Fruit fly (Drosophila melanogaster) whole organism, embryonic: ENCODE data around the gene CG13386.
A peak's percentile ranks its signal among the peaks of the same experiment; 100 is the strongest.

Experiments used
- CG10431 ChIP-seq: fragments of 200-800 bp; sonication (Bioruptor generic); optimal IDR thresholded peaks from 3 replicates; lab custom pipeline; 2018; ENCODE audit warnings: missing biosample characterization, mild to moderate bottlenecking, missing genetic modification characterization
- CG10565 ChIP-seq: fragments of 200-800 bp; sonication (Bioruptor generic); optimal IDR thresholded peaks from 3 replicates; lab custom pipeline; 2016; ENCODE audit warnings: missing biosample characterization, mild to moderate bottlenecking, missing genetic modification characterization
- CG12659 ChIP-seq: fragments of 200-800 bp; sonication (Bioruptor generic); optimal IDR thresholded peaks from 3 replicates; lab custom pipeline; 2017; ENCODE audit warnings: mild to moderate bottlenecking, missing biosample characterization, missing genetic modification reagents, missing genetic modification characterization
- CG13123 ChIP-seq: fragments of 200-800 bp; sonication (Bioruptor generic); optimal IDR thresholded peaks from 2 replicates; lab custom pipeline; 2016; ENCODE audit warnings: missing biosample characterization, missing genetic modification characterization
- CG14667 ChIP-seq: fragments of 200-800 bp; sonication (Bioruptor generic); IDR thresholded peaks from 2 replicates; pipeline ENCODE4 v1.3.6; 2022; ENCODE audit warnings: missing biosample characterization, missing genetic modification characterization
- CG16863 ChIP-seq: fragments of 200-800 bp; sonication (Bioruptor generic); optimal IDR thresholded peaks from 3 replicates; lab custom pipeline; 2016; ENCODE audit warnings: missing biosample characterization, missing genetic modification characterization
- CG1792 ChIP-seq: fragments of 200-800 bp; sonication (Bioruptor generic); optimal IDR thresholded peaks from 2 replicates; lab custom pipeline; 2016; ENCODE audit warnings: missing biosample characterization, missing genetic modification characterization
- CG18599 ChIP-seq: fragments of 200-800 bp; sonication (Bioruptor generic); optimal IDR thresholded peaks from 3 replicates; lab custom pipeline; 2017; ENCODE audit warnings: missing biosample characterization, missing genetic modification characterization, mild to moderate bottlenecking, moderate library complexity, missing genetic modification reagents
- CG2116 ChIP-seq: fragments of 200-800 bp; sonication (Bioruptor generic); optimal IDR thresholded peaks from 3 replicates; lab custom pipeline; 2018; ENCODE audit warnings: missing biosample characterization, mild to moderate bottlenecking, missing genetic modification characterization
- CG3726 ChIP-seq: fragments of 200-800 bp; sonication (Bioruptor generic); IDR thresholded peaks from 3 replicates; pipeline ENCODE4, ENCODE4 v1.3.6; 2022; ENCODE audit warnings: missing biosample characterization, missing genetic modification characterization
- CG3847 ChIP-seq: fragments of 200-800 bp; sonication (Bioruptor generic); IDR thresholded peaks from 2 replicates; pipeline ENCODE4 v1.3.6; 2022; ENCODE audit warnings: missing biosample characterization, missing genetic modification characterization
- CG4282 ChIP-seq: fragments of 200-800 bp; sonication (Bioruptor generic); optimal IDR thresholded peaks from 2 replicates; lab custom pipeline; 2016; ENCODE audit warnings: missing biosample characterization, missing genetic modification characterization
- CG5180 ChIP-seq: fragments of 200-800 bp; sonication (Bioruptor generic); optimal IDR thresholded peaks from 3 replicates; lab custom pipeline; 2017; ENCODE audit warnings: missing biosample characterization, missing genetic modification characterization, mild to moderate bottlenecking, moderate library complexity, missing genetic modification reagents
- CG6683 ChIP-seq: fragments of 200-800 bp; sonication (Bioruptor generic); optimal IDR thresholded peaks from 2 replicates; lab custom pipeline; 2017; ENCODE audit warnings: missing biosample characterization, mild to moderate bottlenecking, missing genetic modification characterization, missing genetic modification reagents
- CG6854 ChIP-seq: fragments of 200-800 bp; sonication (Bioruptor generic); optimal IDR thresholded peaks from 3 replicates; lab custom pipeline; 2017; ENCODE audit warnings: missing biosample characterization, mild to moderate bottlenecking, missing genetic modification characterization
- CG7271 ChIP-seq: fragments of 200-800 bp; sonication (Bioruptor generic); optimal IDR thresholded peaks from 2 replicates; lab custom pipeline; 2018; ENCODE audit warnings: missing biosample characterization, mild to moderate bottlenecking, missing genetic modification characterization, moderate library complexity
- CG7928 ChIP-seq: fragments of 200-800 bp; sonication (Bioruptor generic); optimal IDR thresholded peaks from 2 replicates; lab custom pipeline; 2017; ENCODE audit warnings: missing biosample characterization, mild to moderate bottlenecking, missing genetic modification characterization
- CG8089 ChIP-seq: fragments of 200-800 bp; sonication (Bioruptor generic); optimal IDR thresholded peaks from 3 replicates; lab custom pipeline; 2016; ENCODE audit warnings: missing biosample characterization, missing genetic modification characterization
- CG8765 ChIP-seq: fragments of 200-800 bp; sonication (Bioruptor generic); IDR thresholded peaks from 2 replicates; pipeline ENCODE4 v1.3.6; 2022; ENCODE audit warnings: missing biosample characterization, missing genetic modification characterization
- CG9932 ChIP-seq: fragments of 200-800 bp; sonication (Bioruptor generic); IDR thresholded peaks from 2 replicates; pipeline ENCODE4 v1.3.6; 2022; ENCODE audit warnings: missing biosample characterization, missing genetic modification characterization
- Dll ChIP-seq: fragments of 200-800 bp; sonication (Bioruptor generic); IDR thresholded peaks from 4 replicates; pipeline ENCODE4 v1.3.6; 2022; ENCODE audit warnings: missing biosample characterization, missing genetic modification characterization; ENCODE audit not compliant: partially characterized antibody
- Drgx ChIP-seq: fragments of 200-800 bp; sonication (Bioruptor generic); IDR thresholded peaks from 2 replicates; pipeline ENCODE4 v1.3.6; 2022; ENCODE audit warnings: missing biosample characterization, missing genetic modification characterization
- GATAe ChIP-seq: fragments of 200-800 bp; sonication (Bioruptor generic); conservative IDR thresholded peaks from 2 replicates; pipeline ENCODE4 v1.3.6; 2022; ENCODE audit warnings: missing biosample characterization, missing genetic modification characterization
- H2.0 ChIP-seq: fragments of 200-800 bp; sonication (Bioruptor generic); IDR thresholded peaks from 2 replicates; pipeline ENCODE4 v1.3.6; 2022; ENCODE audit warnings: missing biosample characterization, missing genetic modification characterization
- Hmx ChIP-seq: fragments of 200-800 bp; sonication (Bioruptor generic); optimal IDR thresholded peaks from 2 replicates; lab custom pipeline; 2016; ENCODE audit warnings: missing biosample characterization, missing genetic modification characterization
- Mad ChIP-seq: fragments of 200-800 bp; sonication (Bioruptor generic); optimal IDR thresholded peaks from 2 replicates; lab custom pipeline; 2016; ENCODE audit warnings: missing biosample characterization, missing genetic modification characterization
- Max ChIP-seq: fragments of 200-800 bp; sonication (Bioruptor generic); optimal IDR thresholded peaks from 2 replicates; lab custom pipeline; 2016; ENCODE audit warnings: missing biosample characterization, mild to moderate bottlenecking, missing genetic modification characterization
- Meics ChIP-seq: fragments of 200-800 bp; sonication (Bioruptor generic); optimal IDR thresholded peaks from 2 replicates; lab custom pipeline; 2017; ENCODE audit warnings: missing biosample characterization, mild to moderate bottlenecking, missing genetic modification characterization
- NC2α ChIP-seq: fragments of 200-800 bp; sonication (Bioruptor generic); optimal IDR thresholded peaks from 2 replicates; lab custom pipeline; 2016; ENCODE audit warnings: missing biosample characterization, missing genetic modification characterization
- Neu2 ChIP-seq: fragments of 200-800 bp; sonication (Bioruptor generic); optimal IDR thresholded peaks from 3 replicates; lab custom pipeline; 2016; ENCODE audit warnings: missing biosample characterization, missing genetic modification characterization, borderline replicate concordance
- Nf-YC ChIP-seq: fragments of 200-800 bp; optimal IDR thresholded peaks from 3 replicates; lab custom pipeline; 2019; ENCODE audit warnings: missing biosample characterization, mild to moderate bottlenecking, missing genetic modification characterization, moderate library complexity
- Scr ChIP-seq: fragments of 200-800 bp; sonication (Bioruptor generic); IDR thresholded peaks from 2 replicates; pipeline ENCODE4 v1.3.6; 2022; ENCODE audit warnings: missing biosample characterization, missing genetic modification characterization; ENCODE audit not compliant: partially characterized antibody
- Taf1 ChIP-seq: fragments of 200-800 bp; sonication (Bioruptor generic); IDR thresholded peaks from 2 replicates; pipeline ENCODE4 v1.3.6; 2022; ENCODE audit warnings: missing biosample characterization, missing genetic modification characterization
- Usf ChIP-seq: fragments of 200-800 bp; sonication (Bioruptor generic); optimal IDR thresholded peaks from 2 replicates; lab custom pipeline; 2017; ENCODE audit warnings: missing genotype, missing biosample characterization, missing genetic modification characterization
- ash1 ChIP-seq: fragments of 200-800 bp; sonication (Bioruptor generic); optimal IDR thresholded peaks from 2 replicates; lab custom pipeline; 2018; ENCODE audit warnings: missing biosample characterization, mild to moderate bottlenecking, missing genetic modification characterization
- ato ChIP-seq: fragments of 200-800 bp; sonication (Bioruptor generic); IDR thresholded peaks from 2 replicates; pipeline ENCODE4 v1.3.6; 2022; ENCODE audit warnings: missing biosample characterization, missing genetic modification characterization; ENCODE audit not compliant: partially characterized antibody
- cad ChIP-seq: fragments of >200 bp; optimal IDR thresholded peaks from 2 replicates; lab custom pipeline; 2017; ENCODE audit warnings: missing biosample characterization, missing genetic modification characterization
- chn ChIP-seq: fragments of 200-800 bp; sonication (Bioruptor generic); optimal IDR thresholded peaks from 2 replicates; lab custom pipeline; 2016; ENCODE audit warnings: missing biosample characterization, missing genetic modification characterization
- danr ChIP-seq: fragments of 200-800 bp; sonication (Bioruptor generic); IDR thresholded peaks from 2 replicates; pipeline ENCODE4 v1.3.6; 2022; ENCODE audit warnings: missing biosample characterization, missing genetic modification characterization
- ems ChIP-seq: fragments of 200-800 bp; sonication (Bioruptor generic); optimal IDR thresholded peaks from 3 replicates; lab custom pipeline; 2016; ENCODE audit warnings: missing biosample characterization, missing genetic modification characterization
- fu2 ChIP-seq: fragments of 200-800 bp; sonication (Bioruptor generic); optimal IDR thresholded peaks from 2 replicates; lab custom pipeline; 2016; ENCODE audit warnings: missing biosample characterization, missing genetic modification characterization
- gce ChIP-seq: fragments of 200-800 bp; sonication (Bioruptor generic); IDR thresholded peaks from 3 replicates; pipeline ENCODE4 v1.3.6; 2022; ENCODE audit warnings: missing biosample characterization, missing genetic modification characterization
- gcm ChIP-seq: fragments of 200-800 bp; sonication (Bioruptor generic); optimal IDR thresholded peaks from 2 replicates; lab custom pipeline; 2019; ENCODE audit warnings: missing biosample characterization, mild to moderate bottlenecking, missing genetic modification characterization, moderate library complexity
- gem ChIP-seq: fragments of 200-800 bp; sonication (Bioruptor generic); optimal IDR thresholded peaks from 2 replicates; lab custom pipeline; 2019; ENCODE audit warnings: missing biosample characterization, mild to moderate bottlenecking, missing genetic modification characterization, moderate library complexity
- lov ChIP-seq, 2 experiments: fragments of 200-800 bp in 1 of 2; fragments of >200 bp in 1 of 2; sonication (Bioruptor generic) in 1 of 2; IDR thresholded peaks in 1 of 2; optimal IDR thresholded peaks in 1 of 2; 2 replicates in 1 of 2; 3 replicates in 1 of 2; pipeline versions ENCODE4 v1.3.6 to Lab custom; 2017 to 2022; ENCODE audit warnings: missing biosample characterization in 1 of 2, missing genetic modification characterization in 1 of 2
- pita ChIP-seq: fragments of 200-800 bp; sonication (Bioruptor generic); optimal IDR thresholded peaks from 2 replicates; lab custom pipeline; 2017; ENCODE audit warnings: missing biosample characterization, mild to moderate bottlenecking, missing genetic modification characterization
- sc ChIP-seq, 3 experiments: fragments of >200 bp in 2 of 3; fragments of 200-800 bp in 1 of 3; sonication (Bioruptor generic) in 1 of 3; optimal IDR thresholded peaks; 2 replicates in 2 of 3; 3 replicates in 1 of 3; lab custom pipeline; 2017; ENCODE audit warnings: mild to moderate bottlenecking in 1 of 3, missing biosample characterization in 1 of 3, missing genetic modification characterization in 1 of 3, missing genetic modification reagents in 1 of 3
- sima ChIP-seq: fragments of 200-800 bp; sonication (Bioruptor generic); optimal IDR thresholded peaks from 2 replicates; lab custom pipeline; 2016; ENCODE audit warnings: missing biosample characterization, missing genetic modification characterization
- tx ChIP-seq: fragments of 200-800 bp; sonication (Bioruptor generic); optimal IDR thresholded peaks from 2 replicates; lab custom pipeline; 2016; ENCODE audit warnings: missing biosample characterization, missing genetic modification characterization

Gene CG13386

DNA sequence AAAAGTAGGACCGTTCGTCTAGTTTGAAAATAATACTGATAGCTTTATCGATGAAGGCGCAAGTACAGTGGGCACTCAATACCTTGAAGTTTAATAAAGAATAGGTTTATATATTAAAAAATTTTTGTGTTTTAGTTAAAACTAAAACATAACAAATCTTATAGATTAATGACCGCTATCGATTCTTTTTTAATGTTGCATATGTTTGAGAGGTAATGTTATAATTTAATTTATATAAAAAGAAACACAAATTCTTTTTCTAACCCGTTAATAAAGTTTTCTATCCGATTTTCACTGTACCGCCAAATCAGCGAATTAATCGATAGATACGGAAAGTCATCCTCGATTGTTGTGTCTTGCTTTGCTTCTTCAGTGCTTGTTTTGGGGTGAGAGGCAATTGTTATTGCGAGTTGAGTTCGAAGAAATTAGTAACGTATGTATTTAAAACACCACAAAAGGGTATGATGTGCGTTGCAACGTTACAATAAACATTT is 14.7 kb upstream of the CG13386 start, which contains the start of the genes Dad1 and CG13384 (continued):
- no peak for TF ChIP-seq CG1792 (GFP tag; lab: Kevin White, UChicago)
- peak; percentile 97 for TF ChIP-seq gem (tag; lab: Kevin White, UChicago)
- no peak for TF ChIP-seq Neu2 (GFP tag; lab: Kevin White, UChicago)
- peak; percentile 91 for TF ChIP-seq Nf-YC (tag; lab: Kevin White, UChicago)
- peak; percentile 82 for TF ChIP-seq CG7271 (tag; lab: Kevin White, UChicago)
- TF ChIP-seq H2.0, result peak; percentile 89
- 0 out of 2 replicates have a peak, but pooled peaks have one; percentile 23 for TF ChIP-seq ato (GFP tag; lab: Robert Waterston, UW)
- TF ChIP-seq CG8765 (GFP tag; lab: Robert Waterston, UW), result peak; percentile 78; the same call in 1 of the 2 replicates
- TF ChIP-seq pita (GFP tag; lab: Kevin White, UChicago), result no peak
- TF ChIP-seq CG10431 (GFP tag; lab: Kevin White, UChicago), result peak; percentile 85
- TF ChIP-seq Taf1 (GFP tag; lab: Robert Waterston, UW), result peak; percentile 83
- TF ChIP-seq CG2116 (GFP tag; lab: Kevin White, UChicago), result peak; percentile 91
- no peak for TF ChIP-seq lov (optimal IDR thresholded peaks at IDR 0.05; lab: Kevin White, UChicago)
- TF ChIP-seq lov (GFP tag; IDR thresholded peaks at IDR 0.05; lab: Robert Waterston, UW), result no peak
- TF ChIP-seq Hmx (GFP tag; lab: Kevin White, UChicago), result peak; percentile 63
- TF ChIP-seq CG12659, result peak; percentile 97
- TF ChIP-seq CG9932 (GFP tag; lab: Robert Waterston, UW), result peak; percentile 97
- peak; percentile 69 for TF ChIP-seq CG5180
- TF ChIP-seq GATAe (GFP tag; lab: Robert Waterston, UW), result peak; percentile 86
- TF ChIP-seq fu2, result peak; percentile 18
- TF ChIP-seq CG7928 (GFP tag; lab: Kevin White, UChicago), result peak; percentile 60
- TF ChIP-seq CG14667 (GFP tag; lab: Robert Waterston, UW), result peak; percentile 90
- TF ChIP-seq CG3726, result peak; percentile 74; the same call in 2 of the 3 replicates
- peak; percentile 84 for TF ChIP-seq Max (GFP tag; lab: Kevin White, UChicago)
- peak; percentile 88 for TF ChIP-seq CG6854 (GFP tag; lab: Kevin White, UChicago)
- TF ChIP-seq sc (optimal IDR thresholded peaks at IDR 0.05; lab: Kevin White, UChicago), result no peak
- peak; percentile 72 for TF ChIP-seq sc (GFP tag; optimal IDR thresholded peaks at IDR 0.05; lab: Kevin White, UChicago)
- peak; percentile 28 for TF ChIP-seq CG16863 (GFP tag; lab: Kevin White, UChicago)
- peak; percentile 85 for TF ChIP-seq Drgx (GFP tag; lab: Robert Waterston, UW)
- TF ChIP-seq cad, result no peak
- peak; percentile 38 for TF ChIP-seq CG10565 (GFP tag; lab: Kevin White, UChicago)
- TF ChIP-seq CG6683 (GFP tag; lab: Kevin White, UChicago), result peak; percentile 86
- TF ChIP-seq Meics (GFP tag; lab: Kevin White, UChicago), result peak; percentile 95
- TF ChIP-seq sima, result no peak
- TF ChIP-seq Scr (GFP tag; lab: Robert Waterston, UW), result peak; percentile 60
- peak; percentile 77 for TF ChIP-seq CG13123 (GFP tag; lab: Kevin White, UChicago)
- peak; percentile 40; the same call in 1 of the 3 replicates for TF ChIP-seq gce (GFP tag; lab: Robert Waterston, UW)
- TF ChIP-seq danr (GFP tag; lab: Robert Waterston, UW), result peak; percentile 89
- TF ChIP-seq NC2α (GFP tag; lab: Kevin White, UChicago), result peak; percentile 5
- peak; percentile 96 for TF ChIP-seq CG18599 (GFP tag; lab: Kevin White, UChicago)
- TF ChIP-seq ash1, result no peak
- peak; percentile 51 for TF ChIP-seq CG8089 (GFP tag; lab: Kevin White, UChicago)
- TF ChIP-seq CG4282 (GFP tag; lab: Kevin White, UChicago), result no peak
- peak; percentile 68; the same call in 3 of the 4 replicates for TF ChIP-seq Dll (GFP tag; lab: Robert Waterston, UW)
- peak; percentile 94 for TF ChIP-seq CG3847
- TF ChIP-seq Usf (GFP tag; lab: Kevin White, UChicago), result peak; percentile 86
- peak; percentile 93 for TF ChIP-seq gcm
- peak; percentile 68 for TF ChIP-seq chn (GFP tag; lab: Kevin White, UChicago)
- TF ChIP-seq Mad (GFP tag; lab: Kevin White, UChicago), result peak; percentile 67
- peak; percentile 48 for TF ChIP-seq ems
- TF ChIP-seq tx (GFP tag; lab: Kevin White, UChicago), result peak; percentile 45
